Fruit fly (Drosophila melanogaster) ovary, adult (tissue): Measurements from ENCODE around the gene Ptp99A.

Experiments
- CG17801 ChIP-seq: fragments of 200-800 bp; optimal IDR thresholded peaks from 2 replicates; lab custom pipeline; 2019; ENCODE audit warnings: missing biosample characterization, mild to moderate bottlenecking, missing genetic modification characterization, moderate library complexity; ENCODE audit not compliant: partially characterized antibody

The Ptp99A gene

DNA sequence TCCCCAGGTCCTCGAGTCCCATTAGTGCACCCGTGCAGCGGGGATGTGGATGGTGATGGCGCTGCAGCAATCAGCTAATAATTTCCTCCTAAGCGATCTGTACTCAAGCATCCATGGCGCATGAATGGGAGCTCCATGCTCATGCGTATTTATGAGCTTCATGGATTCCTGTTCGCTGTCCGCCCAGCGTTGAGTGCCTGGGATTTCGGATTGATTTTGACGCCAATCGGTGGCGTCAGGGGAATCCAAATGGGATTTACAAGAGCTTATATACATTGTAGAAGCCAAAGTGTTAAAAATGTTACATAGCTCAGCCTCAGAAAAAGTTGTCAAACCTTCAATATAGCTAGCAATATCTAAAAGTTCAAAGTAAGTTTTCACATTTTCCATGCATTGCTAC, 138.0 kb downstream of the Ptp99A start, which contains the start of gene ND-20L:
Gene ND-20L, plus strand, starts transcription at position 301 of the 400 bp plus-strand sequence.
- TF ChIP-seq CG17801 (GFP tag; lab: Kevin White, UChicago), result no peak

DNA sequence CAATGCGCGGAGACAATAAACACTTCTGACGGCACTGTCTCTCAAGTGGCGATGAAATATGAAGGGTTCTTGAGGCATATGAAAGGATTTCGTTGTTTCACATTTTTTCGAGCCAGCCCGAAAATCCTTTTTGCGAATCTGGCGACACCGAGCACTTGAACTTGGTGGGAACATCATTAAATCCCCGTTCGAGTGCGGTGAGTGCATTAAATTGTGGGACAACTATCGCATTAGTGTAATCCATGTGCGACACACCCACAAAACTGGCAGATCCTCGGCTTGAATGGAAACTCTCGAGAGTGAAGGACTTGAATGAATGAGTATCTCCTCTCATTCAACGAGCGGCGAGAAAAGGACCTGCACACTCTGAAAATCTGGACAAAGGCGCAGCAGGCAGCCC, 139.3 kb downstream of the Ptp99A start:
- no peak for TF ChIP-seq CG17801 (GFP tag; lab: Kevin White, UChicago)

DNA sequence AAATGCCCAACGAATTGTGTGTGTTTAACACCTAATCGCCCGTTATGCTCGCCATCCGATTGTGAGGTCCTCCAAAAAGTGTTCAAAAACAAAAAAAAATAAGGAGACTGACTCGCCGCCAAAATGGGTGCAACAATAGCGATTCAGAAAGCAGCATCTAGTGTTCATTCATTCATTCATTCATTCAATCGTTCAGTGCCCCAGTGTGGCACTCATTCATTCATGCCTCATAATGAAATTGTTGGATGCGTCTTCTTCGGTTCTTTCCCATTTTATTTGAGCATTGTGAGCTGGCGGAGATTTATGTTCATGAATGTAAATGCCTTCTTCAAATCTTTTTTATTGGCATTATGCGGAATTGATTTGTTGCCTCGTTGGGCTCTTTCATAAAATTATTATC, 140.5 kb downstream of the Ptp99A start:
- TF ChIP-seq CG17801 (GFP tag; lab: Kevin White, UChicago), result no peak

- TF ChIP-seq CG17801 (GFP tag; lab: Kevin White, UChicago), result no peak
Observed at dm6 chr3R:29518498-29518897, 141.1 kb downstream of the Ptp99A start.

- TF ChIP-seq CG17801 (GFP tag; lab: Kevin White, UChicago), result no peak
Observed at dm6 chr3R:29519332-29519731, 141.9 kb downstream of the Ptp99A start.

DNA sequence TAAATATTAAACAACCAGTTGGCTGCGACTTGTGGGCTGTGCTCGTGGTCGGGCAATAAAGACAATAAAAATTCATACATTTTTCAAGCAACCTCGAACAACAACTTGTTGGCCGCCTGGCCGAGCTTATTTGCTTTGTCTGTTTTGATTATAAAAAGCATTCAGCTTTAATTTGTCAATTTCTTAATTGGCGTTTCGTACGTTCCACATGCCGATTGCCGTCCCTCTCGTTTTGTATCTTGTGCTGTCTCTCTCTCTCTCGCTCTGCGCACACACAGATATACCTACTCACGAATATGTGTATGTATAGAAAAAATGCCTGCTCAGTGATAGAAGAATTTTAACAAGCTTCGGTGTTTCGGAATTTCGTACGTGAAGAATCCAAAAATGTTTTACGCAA, 142.8 kb downstream of the Ptp99A start:
- TF ChIP-seq CG17801 (GFP tag; lab: Kevin White, UChicago), result no peak

dm6 chr3R:29522164-29522563, 144.7 kb downstream of the Ptp99A start:
- no peak for TF ChIP-seq CG17801 (GFP tag; lab: Kevin White, UChicago)

DNA sequence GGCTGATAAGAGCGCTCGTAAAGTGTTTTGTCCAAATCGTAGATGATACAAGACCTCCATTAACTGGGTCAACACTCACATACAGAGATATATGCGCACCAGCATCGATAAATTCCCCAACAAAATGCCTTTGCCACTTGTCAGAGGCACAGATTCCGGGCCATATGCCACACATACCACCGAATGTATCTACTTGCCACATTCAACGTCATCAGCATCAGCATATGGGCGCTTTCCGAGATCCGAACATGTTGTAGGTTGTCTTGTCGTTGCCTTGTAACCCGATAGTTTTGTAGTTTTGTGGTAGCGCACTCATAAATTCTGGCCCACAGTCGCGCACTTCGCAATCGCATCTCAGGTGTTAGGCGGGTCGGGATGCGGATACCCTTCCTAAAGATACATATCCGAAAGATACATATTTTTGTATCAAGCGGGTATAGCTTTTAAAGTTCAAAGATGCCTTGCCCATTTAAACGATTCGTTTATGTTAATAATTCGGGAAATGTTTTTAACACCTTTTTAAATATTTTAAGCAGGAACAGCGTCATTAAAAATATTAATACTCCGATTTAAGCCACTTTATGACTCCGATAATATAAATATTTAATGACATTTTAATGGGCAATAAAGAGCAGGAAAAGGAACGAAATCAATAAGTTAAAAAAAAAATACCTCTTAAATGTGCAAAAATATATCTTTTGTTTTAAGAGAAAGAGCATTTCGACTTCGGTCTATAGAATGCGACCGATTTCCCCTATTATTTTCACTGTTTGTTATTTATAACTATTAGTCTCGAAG, 146.7 kb downstream of the Ptp99A start:
- no peak for TF ChIP-seq CG17801 (GFP tag; lab: Kevin White, UChicago)

- TF ChIP-seq CG17801 (GFP tag; lab: Kevin White, UChicago), result no peak
Observed at dm6 chr3R:29526565-29526964, 149.1 kb downstream of the Ptp99A start.
